Fruit fly (Drosophila melanogaster) whole organism, prepupa: ENCODE data around the gene CG7483.

ENCODE experiments used
- CG3032 ChIP-seq: fragments of 200-800 bp; optimal IDR thresholded peaks from 2 replicates; lab custom pipeline; 2019; ENCODE audit warnings: missing biosample characterization, mild to moderate bottlenecking, missing genetic modification characterization, moderate library complexity
- CG31627 ChIP-seq: fragments of 200-800 bp; sonication (Bioruptor generic); optimal IDR thresholded peaks from 3 replicates; lab custom pipeline; 2016; ENCODE audit warnings: missing biosample characterization, missing genetic modification characterization
- CG6163 ChIP-seq: fragments of 200-800 bp; sonication (Bioruptor generic); IDR thresholded peaks from 3 replicates; pipeline ENCODE4 v1.3.6; 2022; ENCODE audit warnings: missing biosample characterization, missing genetic modification characterization
- CG8632 ChIP-seq: fragments of 200-800 bp; sonication (Bioruptor generic); optimal IDR thresholded peaks from 3 replicates; lab custom pipeline; 2016; ENCODE audit warnings: missing biosample characterization, missing genetic modification characterization
- CG9139 ChIP-seq: fragments of 200-800 bp; sonication (Bioruptor generic); optimal IDR thresholded peaks from 3 replicates; lab custom pipeline; 2017; ENCODE audit warnings: missing biosample characterization, mild to moderate bottlenecking, missing genetic modification characterization
- Eip75B ChIP-seq: fragments of 200-800 bp; sonication (Bioruptor generic); optimal IDR thresholded peaks from 3 replicates; lab custom pipeline; 2016; ENCODE audit warnings: missing biosample characterization, missing genetic modification characterization
- Hr39 ChIP-seq: fragments of 200-800 bp; sonication (Bioruptor generic); optimal IDR thresholded peaks from 2 replicates; lab custom pipeline; 2016; ENCODE audit warnings: missing biosample characterization, missing genetic modification characterization

DNA sequence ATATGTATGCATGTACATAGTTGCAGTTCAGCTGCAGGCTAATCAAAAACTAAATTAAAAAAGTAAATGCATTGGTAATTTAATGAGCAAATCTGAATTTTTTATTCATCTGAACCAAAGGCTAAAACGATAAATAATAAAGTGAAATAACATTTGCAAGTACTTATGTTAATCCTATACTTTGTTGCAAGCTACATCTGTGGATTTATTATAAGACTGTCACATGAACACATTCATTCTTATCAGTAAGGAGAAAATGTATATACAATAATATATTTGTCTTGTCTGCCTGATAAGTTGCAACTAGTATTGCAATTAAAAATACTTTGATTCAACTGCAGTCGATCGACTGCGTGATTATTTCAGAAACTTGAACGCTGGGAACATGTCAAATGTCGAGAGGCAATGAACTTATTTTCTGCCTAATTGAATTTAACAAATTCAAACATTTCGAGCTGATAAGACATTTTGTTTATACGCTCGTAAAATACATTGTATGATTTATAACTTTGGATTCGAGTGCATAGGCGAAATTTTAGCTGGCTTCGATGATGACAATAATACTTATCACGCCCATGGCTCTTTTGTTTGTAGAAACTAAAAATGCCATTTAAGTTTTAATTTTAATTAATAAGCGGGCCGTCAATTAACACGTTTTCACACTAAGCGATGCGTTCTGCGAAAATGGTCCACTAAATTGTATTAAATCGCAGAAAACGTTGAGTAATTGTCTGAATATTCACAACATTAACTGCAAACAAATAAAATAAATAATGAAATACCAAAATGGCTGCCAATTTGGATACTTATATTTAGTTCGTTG, 15.2 kb downstream of the CG7483 start:
- no peak for TF ChIP-seq CG9139
- TF ChIP-seq CG3032: no peak
- no peak for TF ChIP-seq CG8632 (GFP tag; lab: Kevin White, UChicago)
- no peak for TF ChIP-seq CG31627 (GFP tag; lab: Kevin White, UChicago)
- TF ChIP-seq CG6163 (GFP tag; lab: Robert Waterston, UW): no peak
- no peak for TF ChIP-seq Hr39 (GFP tag; lab: Kevin White, UChicago)
- no peak for TF ChIP-seq Eip75B
